Worm (Caenorhabditis elegans) whole organism, dauer: ENCODE results near the gene snt-5.

Experiments used
- unc-62 ChIP-seq: sonication (generic microtip); optimal IDR thresholded peaks from 2 replicates; lab custom pipeline; 2017; ENCODE audit warnings: missing biosample characterization, missing genetic modification reagents, missing genetic modification characterization

The snt-5 gene

ce11 chrV:1433419-1433765 is 22.0 kb upstream of the snt-5 start:
- TF ChIP-seq unc-62 (GFP tag; lab: Kevin White, UChicago) = no peak

- TF ChIP-seq unc-62 (GFP tag; lab: Kevin White, UChicago) = no peak
Measured at ce11 chrV:1432500-1433418, 21.4 kb upstream of the snt-5 start.

- no peak for TF ChIP-seq unc-62 (GFP tag; lab: Kevin White, UChicago)
Measured at ce11 chrV:1431702-1432187, 20.4 kb upstream of the snt-5 start, which contains the start of gene ges-1. TSS of gene ges-1 (minus strand) at chrV:1432137.

ce11 chrV:1425595-1425994 is 14.2 kb upstream of the snt-5 start, which contains the start of gene R12A1.3:
TSS of gene R12A1.3 (minus strand) at chrV:1425794.
- no peak for TF ChIP-seq unc-62 (GFP tag; lab: Kevin White, UChicago)

- TF ChIP-seq unc-62 (GFP tag; lab: Kevin White, UChicago) = no peak
Measured at ce11 chrV:1423338-1423737, 12.0 kb upstream of the snt-5 start.

ce11 chrV:1422269-1422668 is 10.9 kb upstream of the snt-5 start:
- TF ChIP-seq unc-62 (GFP tag; lab: Kevin White, UChicago) = no peak

ce11 chrV:1416154-1416553 is 4.8 kb upstream of the snt-5 start:
- TF ChIP-seq unc-62 (GFP tag; lab: Kevin White, UChicago) = no peak

ce11 chrV:1414615-1415433 is 3.5 kb upstream of the snt-5 start:
- TF ChIP-seq unc-62 (GFP tag; lab: Kevin White, UChicago) = no peak

ce11 chrV:1410727-1411126 is 632 bp downstream of the snt-5 start:
- TF ChIP-seq unc-62 (GFP tag; lab: Kevin White, UChicago) = no peak

ce11 chrV:1408116-1408515 is 3.2 kb downstream of the snt-5 start:
- TF ChIP-seq unc-62 (GFP tag; lab: Kevin White, UChicago) = no peak

- no peak for TF ChIP-seq unc-62 (GFP tag; lab: Kevin White, UChicago)
Measured at ce11 chrV:1392900-1393299, 18.5 kb downstream of the snt-5 start, which contains the start of gene Y75B7AR.1. TSS of gene Y75B7AR.1 (minus strand) at chrV:1393000.

ce11 chrV:1390415-1390814 is 20.9 kb downstream of the snt-5 start:
- TF ChIP-seq unc-62 (GFP tag; lab: Kevin White, UChicago) = no peak

- TF ChIP-seq unc-62 (GFP tag; lab: Kevin White, UChicago) = no peak
Measured at ce11 chrV:1389838-1390237, 21.5 kb downstream of the snt-5 start.

ce11 chrV:1388247-1388646 is 23.1 kb downstream of the snt-5 start:
- no peak for TF ChIP-seq unc-62 (GFP tag; lab: Kevin White, UChicago)

- TF ChIP-seq unc-62 (GFP tag; lab: Kevin White, UChicago) = no peak
Measured at ce11 chrV:1383206-1383908, 28.0 kb downstream of the snt-5 start, which contains the start of gene rga-4. TSS of gene rga-4 (minus strand) at chrV:1383256.
